Fruit fly (Drosophila melanogaster): ENCODE data around the gene cdi.

- TF ChIP-seq Pif1B (GFP tag; optimal IDR thresholded peaks at IDR 0.05) (no peak), CG8301 (tag; optimal IDR thresholded peaks at IDR 0.05) (no peak)
These were observed 2.3 kb downstream of the cdi start for dm6 chr3R:19091749-19092264.

All from whole organism, pupa.